Fruit fly (Drosophila melanogaster): ENCODE results near the gene GluRIIA.

The GluRIIA gene

dm6 chr2L:5547288-5547777 lies 7.5 kb upstream of the GluRIIA start (continued):
- peak; percentile 93 for TF ChIP-seq grn (GFP tag; optimal IDR thresholded peaks at IDR 0.05)
- TF ChIP-seq Dfd (GFP tag; optimal IDR thresholded peaks at IDR 0.05) = no peak
- TF ChIP-seq lbe (GFP tag; optimal IDR thresholded peaks at IDR 0.05) = no peak
- TF ChIP-seq Elba2 (GFP tag; optimal IDR thresholded peaks at IDR 0.05) = no peak
- TF ChIP-seq mirr (GFP tag; optimal IDR thresholded peaks at IDR 0.05) = peak; percentile 65
- TF ChIP-seq Fer3 (tag; optimal IDR thresholded peaks at IDR 0.05) = peak; percentile 3
- TF ChIP-seq ATbp (GFP tag; optimal IDR thresholded peaks at IDR 0.05) = peak; percentile 30
- TF ChIP-seq luna (GFP tag; optimal IDR thresholded peaks at IDR 0.05) = no peak
- TF ChIP-seq CG4404 (GFP tag; IDR thresholded peaks at IDR 0.05) = no peak
- peak; percentile 10 for TF ChIP-seq CG17912 (GFP tag; optimal IDR thresholded peaks at IDR 0.05)
- TF ChIP-seq BtbVII (GFP tag; optimal IDR thresholded peaks at IDR 0.05) = peak; percentile 3
- TF ChIP-seq CG12299 (tag; optimal IDR thresholded peaks at IDR 0.05) = no peak
- no peak for TF ChIP-seq hkb (optimal IDR thresholded peaks at IDR 0.05)
- 0 out of 2 replicates have a peak, but pooled peaks have one; percentile 30 for TF ChIP-seq hkb (GFP tag; IDR thresholded peaks at IDR 0.05)
- TF ChIP-seq wek (GFP tag; optimal IDR thresholded peaks at IDR 0.05) = peak; percentile 34
- peak; percentile 10 for TF ChIP-seq CG9727 (GFP tag; optimal IDR thresholded peaks at IDR 0.05)
- peak; percentile 39 for TF ChIP-seq CG12219 (GFP tag; optimal IDR thresholded peaks at IDR 0.05)
- no peak for TF ChIP-seq CG30403 (GFP tag; optimal IDR thresholded peaks at IDR 0.05)
- no peak for TF ChIP-seq CG6813 (GFP tag; optimal IDR thresholded peaks at IDR 0.05)
- peak; percentile 16 for TF ChIP-seq CG12071 (GFP tag; optimal IDR thresholded peaks at IDR 0.05)
- TF ChIP-seq CrebB (tag; optimal IDR thresholded peaks at IDR 0.05) = peak; percentile 57
- peak; percentile 13 for TF ChIP-seq CG2875 (GFP tag; optimal IDR thresholded peaks at IDR 0.05)
- peak; percentile 92 for TF ChIP-seq CG8281 (tag; optimal IDR thresholded peaks at IDR 0.05)
- TF ChIP-seq CG3847 (GFP tag; IDR thresholded peaks at IDR 0.05) = no peak
- TF ChIP-seq CG7963 (GFP tag; IDR thresholded peaks at IDR 0.05; ENCODE audit: partially characterized antibody) = no peak
- TF ChIP-seq CG15011 (GFP tag; optimal IDR thresholded peaks at IDR 0.05) = no peak
- peak; percentile 51 for TF ChIP-seq CG10543 (GFP tag; optimal IDR thresholded peaks at IDR 0.05)
- peak; percentile 93 for TF ChIP-seq exex (tag; optimal IDR thresholded peaks at IDR 0.05)
- TF ChIP-seq CG3281 (GFP tag; optimal IDR thresholded peaks at IDR 0.05) = peak; percentile 13
- TF ChIP-seq ci (GFP tag; IDR thresholded peaks at IDR 0.05) = peak; percentile 43; the same call in 1 of the 3 replicates
- peak; percentile 6 for TF ChIP-seq Jarid2 (GFP tag; optimal IDR thresholded peaks at IDR 0.05)
- no peak for TF ChIP-seq eve (GFP tag; optimal IDR thresholded peaks at IDR 0.05)
- peak; percentile 49; the same call in 1 of the 2 replicates for TF ChIP-seq ara (GFP tag; IDR thresholded peaks at IDR 0.05)

- TF ChIP-seq CG15479 (GFP tag; optimal IDR thresholded peaks at IDR 0.05) (peak; percentile 34), B-H2 (GFP tag; optimal IDR thresholded peaks at IDR 0.05) (no peak), CG7928 (GFP tag; optimal IDR thresholded peaks at IDR 0.05) (no peak), Elba2 (GFP tag; optimal IDR thresholded peaks at IDR 0.05) (peak; percentile 83), CG4328 (GFP tag; optimal IDR thresholded peaks at IDR 0.05) (no peak), zen2 (GFP tag; IDR thresholded peaks at IDR 0.05; ENCODE audit: partially characterized antibody) (no peak), CG5180 (GFP tag; optimal IDR thresholded peaks at IDR 0.05) (no peak), CG6689 (GFP tag; IDR thresholded peaks at IDR 0.05) (no peak)
Observed at dm6 chr2L:5550735-5551134, 4.1 kb upstream of the GluRIIA start, which contains the start of gene CG14014. TSS of gene CG14014 (minus strand) at chr2L:5550835.
